Fruit fly (Drosophila melanogaster): ENCODE results near the gene CG6834.

CG6834 gene

dm6 chr3R:11665925-11666687 is 21.8 kb downstream of the CG6834 start:
- no peak for TF ChIP-seq foxo (GFP tag; optimal IDR thresholded peaks at IDR 0.05)
- no peak for TF ChIP-seq Jra (GFP tag; optimal IDR thresholded peaks at IDR 0.05)
- TF ChIP-seq HLH106 (tag; optimal IDR thresholded peaks at IDR 0.05): no peak
- no peak for TF ChIP-seq CrebA (GFP tag; optimal IDR thresholded peaks at IDR 0.05; ENCODE audit: borderline replicate concordance)
- no peak for TF ChIP-seq tai (GFP tag; optimal IDR thresholded peaks at IDR 0.05)
- no peak for TF ChIP-seq pan (optimal IDR thresholded peaks at IDR 0.05)
- TF ChIP-seq Hnf4 (GFP tag; optimal IDR thresholded peaks at IDR 0.05): peak; percentile 21
- TF ChIP-seq CG9705 (GFP tag; optimal IDR thresholded peaks at IDR 0.05): no peak
- TF ChIP-seq jim (GFP tag; optimal IDR thresholded peaks at IDR 0.05): no peak
- no peak for TF ChIP-seq dl (GFP tag; optimal IDR thresholded peaks at IDR 0.05; ENCODE audit: insufficient read depth in 1 of 2, partially characterized antibody in 2 of 2)
- no peak for TF ChIP-seq br (GFP tag; optimal IDR thresholded peaks at IDR 0.05)
- no peak for TF ChIP-seq dsf (GFP tag; optimal IDR thresholded peaks at IDR 0.05; ENCODE audit: borderline replicate concordance)
- TF ChIP-seq Hr78 (GFP tag; optimal IDR thresholded peaks at IDR 0.05): no peak
- no peak for TF ChIP-seq fru (GFP tag; optimal IDR thresholded peaks at IDR 0.05)
- no peak for TF ChIP-seq Dif (GFP tag; optimal IDR thresholded peaks at IDR 0.05; ENCODE audit: partially characterized antibody)
- TF ChIP-seq h (GFP tag; optimal IDR thresholded peaks at IDR 0.05): no peak
- no peak for TF ChIP-seq ey (GFP tag; optimal IDR thresholded peaks at IDR 0.05)
- no peak for TF ChIP-seq sv (GFP tag; optimal IDR thresholded peaks at IDR 0.05)
- peak; percentile 21 for TF ChIP-seq sage (GFP tag; optimal IDR thresholded peaks at IDR 0.05)
- no peak for TF ChIP-seq Abd-B (GFP tag; optimal IDR thresholded peaks at IDR 0.05)
- no peak for TF ChIP-seq psq (GFP tag; optimal IDR thresholded peaks at IDR 0.05)
- TF ChIP-seq Rel (GFP tag; optimal IDR thresholded peaks at IDR 0.05): peak; percentile 1
- TF ChIP-seq Rel (tag; optimal IDR thresholded peaks at IDR 0.05): peak; percentile 50

- TF ChIP-seq OdsH (GFP tag; optimal IDR thresholded peaks at IDR 0.05) (no peak), Myc (optimal IDR thresholded peaks at IDR 0.05) (peak; percentile 89), rgr (GFP tag; optimal IDR thresholded peaks at IDR 0.05) (peak; percentile 10), HLH106 (tag; optimal IDR thresholded peaks at IDR 0.05) (no peak), foxo (GFP tag; optimal IDR thresholded peaks at IDR 0.05) (peak in 1 of 2 experiments; percentile 14), br (GFP tag; optimal IDR thresholded peaks at IDR 0.05) (no peak), Sp1 (GFP tag; optimal IDR thresholded peaks at IDR 0.05) (no peak), Mio (GFP tag; optimal IDR thresholded peaks at IDR 0.05) (no peak), Dfd (GFP tag; optimal IDR thresholded peaks at IDR 0.05) (no peak)
These were observed 22.4 kb downstream of the CG6834 start for dm6 chr3R:11665508-11665907.

dm6 chr3R:11663441-11663840 is 24.5 kb downstream of the CG6834 start:
- peak; percentile 19 for TF ChIP-seq OdsH (GFP tag; optimal IDR thresholded peaks at IDR 0.05)
- TF ChIP-seq Hr78 (GFP tag; optimal IDR thresholded peaks at IDR 0.05): no peak
- TF ChIP-seq br (GFP tag; optimal IDR thresholded peaks at IDR 0.05): no peak
- no peak for TF ChIP-seq Hr83 (GFP tag; optimal IDR thresholded peaks at IDR 0.05; ENCODE audit: poor library complexity, severe bottlenecking)
- peak in 1 of 2 experiments; percentile 5 for TF ChIP-seq foxo (GFP tag; optimal IDR thresholded peaks at IDR 0.05)
- no peak for TF ChIP-seq CrebA (GFP tag; optimal IDR thresholded peaks at IDR 0.05; ENCODE audit: borderline replicate concordance)

dm6 chr3R:11662617-11663016 is 25.3 kb downstream of the CG6834 start:
- TF ChIP-seq pan (optimal IDR thresholded peaks at IDR 0.05): no peak
- TF ChIP-seq usp (GFP tag; optimal IDR thresholded peaks at IDR 0.05): no peak
- TF ChIP-seq Jra (GFP tag; optimal IDR thresholded peaks at IDR 0.05): no peak
- no peak for TF ChIP-seq br (GFP tag; optimal IDR thresholded peaks at IDR 0.05)
- no peak for TF ChIP-seq jim (GFP tag; optimal IDR thresholded peaks at IDR 0.05)
- no peak for TF ChIP-seq dmrt93B (GFP tag; optimal IDR thresholded peaks at IDR 0.05)
- no peak for TF ChIP-seq rgr (GFP tag; optimal IDR thresholded peaks at IDR 0.05)
- TF ChIP-seq Sp1 (GFP tag; optimal IDR thresholded peaks at IDR 0.05): no peak

dm6 chr3R:11661712-11662111 is 26.2 kb downstream of the CG6834 start:
- TF ChIP-seq pan (optimal IDR thresholded peaks at IDR 0.05) (no peak), Mio (GFP tag; optimal IDR thresholded peaks at IDR 0.05) (no peak), Myc (optimal IDR thresholded peaks at IDR 0.05) (no peak), fru (GFP tag; optimal IDR thresholded peaks at IDR 0.05) (peak; percentile 0)
